Fruit fly (Drosophila melanogaster): ENCODE measurements around the gene ebi.
"Not testable (repeated sequence)": the region's sequence is repeated elsewhere in the genome, so short reads cannot be mapped to it uniquely, and the experiment has no call there.

- TF ChIP-seq CG8478, CTCF (optimal IDR thresholded peaks at IDR 0.05): not testable (repeated sequence)
These were observed 40.4 kb downstream of the ebi start, which contains the start of gene CG4133 for dm6 chr2L:455274-455673.
